Worm (Caenorhabditis elegans) whole organism, L4/young adult: ENCODE results near the gene F25G6.9.
"Not testable (repeated sequence)": the region's sequence is repeated elsewhere in the genome, so short reads cannot be mapped to it uniquely, and the experiment has no call there.

Experiments
- dao-5 ChIP-seq: sonication (generic microtip); optimal IDR thresholded peaks from 2 replicates; lab custom pipeline; 2016; ENCODE audit warnings: missing genotype, missing genetic modification characterization, moderate library complexity, missing compliant biosample characterization
- him-1 ChIP-seq: sonication (generic microtip); optimal IDR thresholded peaks from 2 replicates; lab custom pipeline; 2016; ENCODE audit warnings: missing genotype, missing genetic modification reagents, missing genetic modification characterization, missing compliant biosample characterization

DNA sequence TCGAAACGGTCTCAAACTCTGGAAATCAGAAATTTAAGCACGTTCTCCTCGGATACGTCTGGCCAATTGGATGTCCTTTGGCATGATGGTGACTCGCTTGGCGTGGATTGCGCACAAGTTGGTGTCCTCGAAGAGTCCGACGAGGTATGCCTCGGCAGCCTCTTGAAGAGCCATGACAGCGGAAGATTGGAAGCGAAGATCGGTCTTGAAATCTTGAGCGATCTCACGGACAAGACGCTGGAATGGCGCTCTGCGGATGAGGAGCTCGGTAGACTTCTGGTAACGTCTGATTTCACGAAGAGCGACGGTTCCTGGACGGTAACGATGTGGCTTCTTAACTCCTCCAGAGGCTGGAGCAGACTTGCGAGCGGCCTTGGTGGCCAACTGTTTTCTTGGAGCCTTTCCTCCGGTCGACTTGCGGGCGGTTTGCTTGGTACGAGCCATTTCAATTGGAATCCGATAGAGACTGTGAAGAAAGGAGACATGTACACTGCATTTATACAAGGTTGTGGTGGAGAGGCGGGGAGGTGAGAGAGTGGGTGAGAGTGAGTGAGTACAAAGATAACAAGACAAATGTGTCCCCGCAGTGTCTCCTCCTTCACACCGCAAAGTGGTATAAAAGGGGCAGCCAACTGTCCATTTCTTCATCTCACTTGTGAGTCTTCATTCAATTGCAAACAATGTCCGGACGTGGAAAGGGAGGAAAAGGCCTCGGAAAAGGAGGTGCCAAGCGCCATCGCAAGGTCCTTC lies 35.1 kb downstream of the F25G6.9 start, which contains the start of the genes his-6 and his-5:
- TF ChIP-seq dao-5, him-1 (tag; lab: Kevin White, UChicago): not testable (repeated sequence)
